Fruit fly (Drosophila melanogaster) whole organism, embryonic: ENCODE data around the gene Lamtor5.

Experiments used
- B-H2 ChIP-seq: fragments of 200-800 bp; sonication (Bioruptor generic); optimal IDR thresholded peaks from 2 replicates; lab custom pipeline; 2018; ENCODE audit warnings: missing biosample characterization, mild to moderate bottlenecking, missing genetic modification characterization
- CG10431 ChIP-seq: fragments of 200-800 bp; sonication (Bioruptor generic); optimal IDR thresholded peaks from 3 replicates; lab custom pipeline; 2018; ENCODE audit warnings: missing biosample characterization, mild to moderate bottlenecking, missing genetic modification characterization
- CG10543 ChIP-seq: fragments of 200-800 bp; sonication (Bioruptor generic); optimal IDR thresholded peaks from 3 replicates; lab custom pipeline; 2017; ENCODE audit warnings: missing biosample characterization, mild to moderate bottlenecking, missing genetic modification characterization, moderate library complexity
- CG12299 ChIP-seq: fragments of 200-800 bp; sonication (Bioruptor generic); optimal IDR thresholded peaks from 2 replicates; lab custom pipeline; 2018; ENCODE audit warnings: missing biosample characterization, mild to moderate bottlenecking, missing genetic modification characterization
- CG13287 ChIP-seq: fragments of 200-800 bp; sonication (Bioruptor generic); IDR thresholded peaks from 2 replicates; pipeline ENCODE4 v1.3.6; 2022; ENCODE audit warnings: missing biosample characterization, missing genetic modification characterization; ENCODE audit not compliant: partially characterized antibody
- CG13424 ChIP-seq: fragments of 200-800 bp; sonication (Bioruptor generic); optimal IDR thresholded peaks from 2 replicates; lab custom pipeline; 2019; ENCODE audit warnings: missing biosample characterization, mild to moderate bottlenecking, missing genetic modification characterization, moderate library complexity
- CG14710 ChIP-seq: fragments of 200-800 bp; sonication (Bioruptor generic); optimal IDR thresholded peaks from 3 replicates; lab custom pipeline; 2019; ENCODE audit warnings: missing biosample characterization, mild to moderate bottlenecking, missing genetic modification characterization, moderate library complexity
- CG1603 ChIP-seq: fragments of 200-800 bp; sonication (Bioruptor generic); optimal IDR thresholded peaks from 2 replicates; lab custom pipeline; 2019; ENCODE audit warnings: missing biosample characterization, mild to moderate bottlenecking, missing genetic modification characterization, moderate library complexity
- CG18011 ChIP-seq: fragments of 200-800 bp; sonication (Bioruptor generic); optimal IDR thresholded peaks from 2 replicates; lab custom pipeline; 2017; ENCODE audit warnings: missing biosample characterization, missing genetic modification characterization, mild to moderate bottlenecking, moderate library complexity, missing genotype
- CG2120 ChIP-seq: fragments of 200-800 bp; sonication (Bioruptor generic); optimal IDR thresholded peaks from 3 replicates; lab custom pipeline; 2016; ENCODE audit warnings: missing biosample characterization, missing genetic modification characterization
- CG2678 ChIP-seq: fragments of 200-800 bp; sonication (Bioruptor generic); optimal IDR thresholded peaks from 3 replicates; lab custom pipeline; 2019; ENCODE audit warnings: missing biosample characterization, mild to moderate bottlenecking, missing genetic modification characterization, moderate library complexity
- CG3065 ChIP-seq: fragments of 200-800 bp; sonication (Bioruptor generic); optimal IDR thresholded peaks from 2 replicates; lab custom pipeline; 2016; ENCODE audit warnings: missing biosample characterization, missing genetic modification characterization
- CG3281 ChIP-seq: fragments of 200-800 bp; sonication (Bioruptor generic); optimal IDR thresholded peaks from 3 replicates; lab custom pipeline; 2017; ENCODE audit warnings: missing biosample characterization, mild to moderate bottlenecking, missing genetic modification characterization
- CG33557 ChIP-seq: fragments of 200-800 bp; sonication (Bioruptor generic); optimal IDR thresholded peaks from 2 replicates; lab custom pipeline; 2019; ENCODE audit warnings: missing biosample characterization, mild to moderate bottlenecking, missing genetic modification characterization, moderate library complexity
- CG34224 ChIP-seq: fragments of 200-800 bp; sonication (Bioruptor generic); IDR thresholded peaks from 3 replicates; pipeline ENCODE4 v1.3.6; 2022; ENCODE audit warnings: missing biosample characterization, missing genetic modification characterization; ENCODE audit not compliant: partially characterized antibody
- CG34376 ChIP-seq: fragments of 200-800 bp; sonication (Bioruptor generic); optimal IDR thresholded peaks from 2 replicates; lab custom pipeline; 2018; ENCODE audit warnings: missing biosample characterization, mild to moderate bottlenecking, missing genetic modification characterization
- CG4617 ChIP-seq: fragments of 200-800 bp; sonication (Bioruptor generic); optimal IDR thresholded peaks from 3 replicates; lab custom pipeline; 2016; ENCODE audit warnings: missing biosample characterization, missing genetic modification characterization, borderline replicate concordance
- CG7928 ChIP-seq: fragments of 200-800 bp; sonication (Bioruptor generic); optimal IDR thresholded peaks from 2 replicates; lab custom pipeline; 2017; ENCODE audit warnings: missing biosample characterization, mild to moderate bottlenecking, missing genetic modification characterization
- CG8290 ChIP-seq, 3 experiments: fragments of 200-800 bp; sonication (Bioruptor generic); optimal IDR thresholded peaks; 2 replicates each; lab custom pipeline; 2016 to 2019; ENCODE audit warnings: missing biosample characterization in 3 of 3, missing genetic modification characterization in 3 of 3, mild to moderate bottlenecking in 2 of 3, moderate library complexity in 1 of 3
- CG8924 ChIP-seq: fragments of 200-800 bp; optimal IDR thresholded peaks from 3 replicates; lab custom pipeline; 2019; ENCODE audit warnings: missing biosample characterization, mild to moderate bottlenecking, missing genetic modification characterization, moderate library complexity
- Dip2 ChIP-seq: fragments of 200-800 bp; sonication (Bioruptor generic); IDR thresholded peaks from 2 replicates; pipeline ENCODE4 v1.3.6; 2022; ENCODE audit warnings: missing biosample characterization, missing genetic modification characterization
- Dll ChIP-seq: fragments of 200-800 bp; sonication (Bioruptor generic); IDR thresholded peaks from 4 replicates; pipeline ENCODE4 v1.3.6; 2022; ENCODE audit warnings: missing biosample characterization, missing genetic modification characterization; ENCODE audit not compliant: partially characterized antibody
- Dp ChIP-seq: fragments of 200-800 bp; sonication (Bioruptor generic); optimal IDR thresholded peaks from 2 replicates; lab custom pipeline; 2018; ENCODE audit warnings: missing biosample characterization, mild to moderate bottlenecking, missing genetic modification characterization, moderate library complexity
- Dref ChIP-seq: fragments of 200-800 bp; sonication (Bioruptor generic); IDR thresholded peaks from 2 replicates; pipeline ENCODE4 v1.3.6; 2022; ENCODE audit warnings: missing biosample characterization, missing genetic modification characterization
- Ets97D ChIP-seq: fragments of 200-800 bp; sonication (Bioruptor generic); optimal IDR thresholded peaks from 3 replicates; lab custom pipeline; 2016; ENCODE audit warnings: missing biosample characterization, missing genetic modification characterization
- Fer1 ChIP-seq: fragments of 200-800 bp; sonication (Bioruptor generic); optimal IDR thresholded peaks from 2 replicates; lab custom pipeline; 2017; ENCODE audit warnings: missing biosample characterization, mild to moderate bottlenecking, missing genetic modification characterization
- HmgZ ChIP-seq: fragments of 200-800 bp; sonication (Bioruptor generic); optimal IDR thresholded peaks from 2 replicates; lab custom pipeline; 2018; ENCODE audit warnings: missing biosample characterization, mild to moderate bottlenecking, missing genetic modification characterization
- Hr78 ChIP-seq, 2 experiments: fragments of 200-800 bp in 1 of 2; fragments of >200 bp in 1 of 2; sonication (Bioruptor generic) in 1 of 2; optimal IDR thresholded peaks; 2 replicates each; lab custom pipeline; 2017 to 2019; ENCODE audit warnings: missing biosample characterization in 2 of 2, missing genetic modification characterization in 2 of 2, mild to moderate bottlenecking in 1 of 2, moderate library complexity in 1 of 2
- MESR4 ChIP-seq: fragments of 200-800 bp; sonication (Bioruptor generic); optimal IDR thresholded peaks from 2 replicates; lab custom pipeline; 2018; ENCODE audit warnings: missing biosample characterization, mild to moderate bottlenecking, missing genetic modification characterization, moderate library complexity
- Med ChIP-seq: fragments of 200-800 bp; sonication (Bioruptor generic); peaks from one replicate; lab custom pipeline; 2016; ENCODE audit warnings: missing biosample characterization, missing genetic modification characterization, mild to moderate bottlenecking, inconsistent platforms, moderate library complexity
- PHDP ChIP-seq: fragments of 200-800 bp; sonication (Bioruptor generic); optimal IDR thresholded peaks from 3 replicates; lab custom pipeline; 2018; ENCODE audit warnings: missing biosample characterization, mild to moderate bottlenecking, missing genetic modification characterization, moderate library complexity
- Scr ChIP-seq: fragments of 200-800 bp; sonication (Bioruptor generic); IDR thresholded peaks from 2 replicates; pipeline ENCODE4 v1.3.6; 2022; ENCODE audit warnings: missing biosample characterization, missing genetic modification characterization; ENCODE audit not compliant: partially characterized antibody
- Sry-δ ChIP-seq: fragments of 200-800 bp; sonication (Bioruptor generic); optimal IDR thresholded peaks from 2 replicates; lab custom pipeline; 2016; ENCODE audit warnings: missing biosample characterization, missing genetic modification characterization
- Tbp ChIP-seq: fragments of >200 bp; optimal IDR thresholded peaks from 2 replicates; lab custom pipeline; 2018; ENCODE audit warnings: missing biosample characterization, missing genetic modification characterization
- YL-1 ChIP-seq: fragments of 200-800 bp; sonication (Bioruptor generic); optimal IDR thresholded peaks from 3 replicates; lab custom pipeline; 2017; ENCODE audit warnings: missing biosample characterization, mild to moderate bottlenecking, missing genetic modification characterization
- chn ChIP-seq: fragments of 200-800 bp; sonication (Bioruptor generic); optimal IDR thresholded peaks from 2 replicates; lab custom pipeline; 2016; ENCODE audit warnings: missing biosample characterization, missing genetic modification characterization
- gem ChIP-seq: fragments of 200-800 bp; sonication (Bioruptor generic); optimal IDR thresholded peaks from 2 replicates; lab custom pipeline; 2019; ENCODE audit warnings: missing biosample characterization, mild to moderate bottlenecking, missing genetic modification characterization, moderate library complexity
- grau ChIP-seq: fragments of 200-800 bp; optimal IDR thresholded peaks from 3 replicates; lab custom pipeline; 2019; ENCODE audit warnings: missing biosample characterization, mild to moderate bottlenecking, missing genetic modification characterization, moderate library complexity
- lilli ChIP-seq: fragments of 200-800 bp; sonication (Bioruptor generic); optimal IDR thresholded peaks from 3 replicates; lab custom pipeline; 2016; ENCODE audit warnings: missing biosample characterization, missing genetic modification characterization
- mld ChIP-seq: fragments of 200-800 bp; sonication (Bioruptor generic); IDR thresholded peaks from 3 replicates; pipeline ENCODE4 v1.3.6; 2022; ENCODE audit warnings: missing biosample characterization, missing genetic modification characterization; ENCODE audit not compliant: partially characterized antibody
- nerfin-2 ChIP-seq: fragments of 200-800 bp; sonication (Bioruptor generic); IDR thresholded peaks from 2 replicates; pipeline ENCODE4 v1.3.6; 2022; ENCODE audit warnings: missing biosample characterization, missing genetic modification characterization; ENCODE audit not compliant: partially characterized antibody
- phol ChIP-seq: fragments of 200-800 bp; sonication (Bioruptor generic); optimal IDR thresholded peaks from 3 replicates; lab custom pipeline; 2018; ENCODE audit warnings: missing biosample characterization, mild to moderate bottlenecking, missing genetic modification characterization, moderate library complexity
- scrt ChIP-seq: fragments of 200-800 bp; sonication (Bioruptor generic); optimal IDR thresholded peaks from 2 replicates; lab custom pipeline; 2018; ENCODE audit warnings: missing biosample characterization, mild to moderate bottlenecking, missing genetic modification characterization, moderate library complexity
- zfh1 ChIP-seq: fragments of 200-800 bp; sonication (Bioruptor generic); IDR thresholded peaks from 3 replicates; pipeline ENCODE4 v1.3.6; 2022; ENCODE audit warnings: missing biosample characterization, missing genetic modification characterization

Gene Lamtor5

DNA sequence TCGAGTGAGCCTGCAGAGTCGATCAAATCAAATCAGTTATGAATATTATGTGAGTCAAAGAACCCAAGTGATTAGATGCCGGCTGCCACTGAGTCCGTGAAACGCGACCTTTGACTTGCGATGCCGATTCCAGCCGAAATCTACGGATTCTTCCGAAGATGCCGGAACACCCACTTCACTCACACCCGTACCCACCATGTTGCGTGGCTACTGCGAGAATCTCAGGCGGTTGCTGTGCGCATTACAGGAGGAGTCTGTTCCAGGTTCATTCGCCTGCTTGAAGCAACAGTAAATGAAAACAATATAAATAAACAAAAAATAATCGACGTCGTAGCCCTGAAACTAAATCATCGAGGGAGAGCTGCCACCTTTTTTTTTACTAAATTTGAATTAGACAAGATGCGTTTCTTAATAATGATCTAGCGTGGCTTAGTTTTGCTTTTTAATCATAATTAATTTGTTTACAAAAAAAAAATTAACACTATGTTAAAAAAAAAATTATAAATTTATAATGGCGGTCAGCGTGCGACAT is 42.9 kb upstream of the Lamtor5 start, which contains the start of gene Ldaf1 (continued):
- TF ChIP-seq CG1603 (tag; lab: Kevin White, UChicago): peak; percentile 21
- TF ChIP-seq CG13287 (GFP tag; lab: Robert Waterston, UW): peak; percentile 23; the same call in 1 of the 2 replicates
- peak; percentile 5 for TF ChIP-seq Fer1 (GFP tag; lab: Kevin White, UChicago)
- TF ChIP-seq CG8290 (GFP tag; optimal IDR thresholded peaks at IDR 0.05; lab: Kevin White, UChicago): no peak
- peak in 1 of 2 experiments; percentile 5 for TF ChIP-seq CG8290 (tag; optimal IDR thresholded peaks at IDR 0.05; lab: Kevin White, UChicago)
- TF ChIP-seq CG2120 (GFP tag; lab: Kevin White, UChicago): peak; percentile 7
- peak; percentile 11 for TF ChIP-seq CG2678
- peak; percentile 5 for TF ChIP-seq CG13424 (tag; lab: Kevin White, UChicago)
- peak; percentile 48 for TF ChIP-seq Dref
- TF ChIP-seq phol: peak; percentile 5
- 0 out of 4 replicates have a peak, but pooled peaks have one; percentile 25 for TF ChIP-seq Dll (GFP tag; lab: Robert Waterston, UW)
- peak; percentile 4 for TF ChIP-seq YL-1 (GFP tag; lab: Kevin White, UChicago)
- TF ChIP-seq CG3281: peak; percentile 20
- peak; percentile 5 for TF ChIP-seq lilli
- TF ChIP-seq mld (GFP tag; lab: Robert Waterston, UW): no peak
- peak; percentile 16 for TF ChIP-seq gem (tag; lab: Kevin White, UChicago)
- TF ChIP-seq Ets97D (GFP tag; lab: Kevin White, UChicago): no peak
- TF ChIP-seq HmgZ (tag; lab: Kevin White, UChicago): peak; percentile 24
- TF ChIP-seq nerfin-2 (GFP tag; lab: Robert Waterston, UW): no peak
- no peak for TF ChIP-seq CG34224 (GFP tag; lab: Robert Waterston, UW)
- no peak for TF ChIP-seq CG18011 (GFP tag; lab: Kevin White, UChicago)
- TF ChIP-seq CG7928 (GFP tag; lab: Kevin White, UChicago): peak; percentile 87
- TF ChIP-seq CG14710 (tag; lab: Kevin White, UChicago): peak; percentile 22
- TF ChIP-seq B-H2 (GFP tag; lab: Kevin White, UChicago): peak; percentile 19
- no peak for TF ChIP-seq Tbp (GFP tag; lab: Kevin White, UChicago)
- no peak for TF ChIP-seq CG3065
- peak; percentile 22 for TF ChIP-seq CG10543 (GFP tag; lab: Kevin White, UChicago)
- TF ChIP-seq zfh1 (GFP tag; lab: Robert Waterston, UW): peak; percentile 26; the same call in 1 of the 3 replicates
- TF ChIP-seq grau (tag; lab: Kevin White, UChicago): peak; percentile 20
- peak; percentile 54 for TF ChIP-seq Dp
- TF ChIP-seq Dip2 (GFP tag; lab: Robert Waterston, UW): no peak
- TF ChIP-seq Hr78 (GFP tag; optimal IDR thresholded peaks at IDR 0.05; lab: Kevin White, UChicago): peak in 1 of 2 experiments; percentile 55
- TF ChIP-seq MESR4: peak; percentile 20
- peak; percentile 5 for TF ChIP-seq Sry-δ (GFP tag; lab: Kevin White, UChicago)
- TF ChIP-seq chn (GFP tag; lab: Kevin White, UChicago): no peak
- peak; percentile 21 for TF ChIP-seq CG4617 (GFP tag; lab: Kevin White, UChicago)
- peak; percentile 2 for TF ChIP-seq CG8924 (tag; lab: Kevin White, UChicago)
- no peak for TF ChIP-seq CG33557 (GFP tag; lab: Kevin White, UChicago)
- TF ChIP-seq Scr (GFP tag; lab: Robert Waterston, UW): 0 out of 2 replicates have a peak, but pooled peaks have one; percentile 23
- TF ChIP-seq scrt (GFP tag; lab: Kevin White, UChicago): peak; percentile 36
- peak; percentile 2 for TF ChIP-seq CG34376 (GFP tag; lab: Kevin White, UChicago)
- TF ChIP-seq CG10431 (GFP tag; lab: Kevin White, UChicago): peak; percentile 22
- peak; percentile 64 for TF ChIP-seq Med (GFP tag; lab: Kevin White, UChicago)
- TF ChIP-seq CG12299 (tag; lab: Kevin White, UChicago): no peak
- no peak for TF ChIP-seq PHDP (tag; lab: Kevin White, UChicago)
